Fruit fly (Drosophila melanogaster) whole organism, embryonic: ENCODE measurements around the gene dmrt93B.
A peak's percentile ranks its signal among the peaks of the same experiment; 100 is the strongest.

Experiments used
- Asciz ChIP-seq: fragments of 200-800 bp; sonication (Bioruptor generic); optimal IDR thresholded peaks from 2 replicates; lab custom pipeline; 2017; ENCODE audit warnings: missing biosample characterization, mild to moderate bottlenecking, missing genetic modification characterization, missing genetic modification reagents
- BEAF-32 ChIP-seq: fragments of 200-800 bp; sonication (Bioruptor generic); optimal IDR thresholded peaks from 3 replicates; lab custom pipeline; 2017; ENCODE audit warnings: missing biosample characterization, missing genetic modification characterization, mild to moderate bottlenecking, moderate library complexity, missing genetic modification reagents
- Bteb2 ChIP-seq: fragments of 200-800 bp; sonication (Bioruptor generic); optimal IDR thresholded peaks from 2 replicates; lab custom pipeline; 2016; ENCODE audit warnings: missing biosample characterization, missing genetic modification characterization
- CG10654 ChIP-seq: fragments of 200-800 bp; sonication (Bioruptor generic); optimal IDR thresholded peaks from 2 replicates; lab custom pipeline; 2016; ENCODE audit warnings: missing biosample characterization, missing genetic modification characterization
- CG11723 ChIP-seq: fragments of 200-800 bp; sonication (Bioruptor generic); optimal IDR thresholded peaks from 2 replicates; lab custom pipeline; 2017; ENCODE audit warnings: missing biosample characterization, mild to moderate bottlenecking, missing genetic modification characterization
- CG12659 ChIP-seq: fragments of 200-800 bp; sonication (Bioruptor generic); optimal IDR thresholded peaks from 3 replicates; lab custom pipeline; 2017; ENCODE audit warnings: mild to moderate bottlenecking, missing biosample characterization, missing genetic modification reagents, missing genetic modification characterization
- CG2202 ChIP-seq: fragments of 200-800 bp; sonication (Bioruptor generic); optimal IDR thresholded peaks from 2 replicates; lab custom pipeline; 2018; ENCODE audit warnings: missing biosample characterization, mild to moderate bottlenecking, missing genetic modification characterization
- CG30431 ChIP-seq: fragments of 200-800 bp; sonication (Bioruptor generic); optimal IDR thresholded peaks from 2 replicates; lab custom pipeline; 2017; ENCODE audit warnings: missing biosample characterization, missing genetic modification characterization
- CG32772 ChIP-seq: fragments of 200-800 bp; sonication (Bioruptor generic); IDR thresholded peaks from 2 replicates; pipeline ENCODE4 v1.3.6; 2022; ENCODE audit warnings: missing biosample characterization, missing genetic modification characterization
- CG4282 ChIP-seq: fragments of 200-800 bp; sonication (Bioruptor generic); optimal IDR thresholded peaks from 2 replicates; lab custom pipeline; 2016; ENCODE audit warnings: missing biosample characterization, missing genetic modification characterization
- CG4820 ChIP-seq: fragments of 200-800 bp; sonication (Bioruptor generic); optimal IDR thresholded peaks from 3 replicates; lab custom pipeline; 2016; ENCODE audit warnings: missing biosample characterization, missing genetic modification characterization
- CG7357 ChIP-seq: fragments of 200-800 bp; sonication (Bioruptor generic); IDR thresholded peaks from 3 replicates; pipeline ENCODE4 v1.3.6; 2022; ENCODE audit warnings: missing biosample characterization, missing genetic modification characterization
- CG8388 ChIP-seq: fragments of 200-800 bp; sonication (Bioruptor generic); optimal IDR thresholded peaks from 2 replicates; lab custom pipeline; 2019; ENCODE audit warnings: missing biosample characterization, mild to moderate bottlenecking, missing genetic modification characterization, moderate library complexity
- CG8765 ChIP-seq: fragments of 200-800 bp; sonication (Bioruptor generic); IDR thresholded peaks from 2 replicates; pipeline ENCODE4 v1.3.6; 2022; ENCODE audit warnings: missing biosample characterization, missing genetic modification characterization
- CG8944 ChIP-seq: fragments of 200-800 bp; sonication (Bioruptor generic); optimal IDR thresholded peaks from 3 replicates; lab custom pipeline; 2016; ENCODE audit warnings: missing biosample characterization, missing genetic modification characterization
- CG9727 ChIP-seq: fragments of 200-800 bp; sonication (Bioruptor generic); optimal IDR thresholded peaks from 3 replicates; lab custom pipeline; 2017; ENCODE audit warnings: missing biosample characterization, mild to moderate bottlenecking, missing genetic modification characterization
- Dad ChIP-seq: fragments of 200-800 bp; sonication (Bioruptor generic); optimal IDR thresholded peaks from 3 replicates; lab custom pipeline; 2016; ENCODE audit warnings: missing biosample characterization, missing genetic modification characterization
- HLH3B ChIP-seq: fragments of 200-800 bp; sonication (Bioruptor generic); IDR thresholded peaks from 2 replicates; pipeline ENCODE4 v1.3.6; 2022; ENCODE audit warnings: missing biosample characterization, missing genetic modification characterization
- HmgD ChIP-seq: fragments of 200-800 bp; sonication (Bioruptor generic); optimal IDR thresholded peaks from 3 replicates; lab custom pipeline; 2016; ENCODE audit warnings: missing biosample characterization, missing genetic modification characterization
- Hr3 ChIP-seq: fragments of 200-800 bp; sonication (Bioruptor generic); optimal IDR thresholded peaks from 3 replicates; lab custom pipeline; 2016; ENCODE audit warnings: missing biosample characterization, missing genetic modification characterization
- MESR4 ChIP-seq: fragments of 200-800 bp; sonication (Bioruptor generic); optimal IDR thresholded peaks from 2 replicates; lab custom pipeline; 2018; ENCODE audit warnings: missing biosample characterization, mild to moderate bottlenecking, missing genetic modification characterization, moderate library complexity
- MTF-1 ChIP-seq: fragments of 200-800 bp; sonication (Bioruptor generic); optimal IDR thresholded peaks from 2 replicates; lab custom pipeline; 2018; ENCODE audit warnings: missing biosample characterization, mild to moderate bottlenecking, missing genetic modification characterization, borderline replicate concordance
- NC2α ChIP-seq: fragments of 200-800 bp; sonication (Bioruptor generic); optimal IDR thresholded peaks from 2 replicates; lab custom pipeline; 2016; ENCODE audit warnings: missing biosample characterization, missing genetic modification characterization
- Rfx ChIP-seq: fragments of 200-800 bp; sonication (Bioruptor generic); IDR thresholded peaks from 2 replicates; pipeline ENCODE4 v1.3.6; 2022; ENCODE audit warnings: missing biosample characterization, missing genetic modification characterization
- Six4 ChIP-seq: fragments of 200-800 bp; sonication (Bioruptor generic); optimal IDR thresholded peaks from 2 replicates; lab custom pipeline; 2016; ENCODE audit warnings: missing biosample characterization, missing genetic modification characterization
- TFAM ChIP-seq: fragments of 200-800 bp; sonication (Bioruptor generic); optimal IDR thresholded peaks from 2 replicates; lab custom pipeline; 2017; ENCODE audit warnings: missing biosample characterization, missing genetic modification characterization, inconsistent platforms
- Trl ChIP-seq, 3 experiments: fragments of >200 bp in 2 of 3; fragments of 200-800 bp in 1 of 3; sonication (Bioruptor generic) in 1 of 3; optimal IDR thresholded peaks; 2 replicates in 1 of 3; 3 replicates in 2 of 3; lab custom pipeline; 2016 to 2017; ENCODE audit warnings: missing biosample characterization in 1 of 3, missing genetic modification characterization in 1 of 3
- bbx ChIP-seq: fragments of 200-800 bp; sonication (Bioruptor generic); IDR thresholded peaks from 2 replicates; pipeline ENCODE4 v1.3.6; 2022; ENCODE audit warnings: missing biosample characterization, missing genetic modification characterization; ENCODE audit not compliant: partially characterized antibody
- cato ChIP-seq: fragments of 200-800 bp; sonication (Bioruptor generic); optimal IDR thresholded peaks from 2 replicates; lab custom pipeline; 2016; ENCODE audit warnings: missing biosample characterization, missing genetic modification characterization, borderline replicate concordance
- chm ChIP-seq: fragments of 200-800 bp; sonication (Bioruptor generic); IDR thresholded peaks from 2 replicates; pipeline ENCODE4 v1.3.6; 2022; ENCODE audit warnings: missing biosample characterization, missing genetic modification characterization
- crp ChIP-seq, 2 experiments: fragments of 200-800 bp; sonication (Bioruptor generic); optimal IDR thresholded peaks; 2 replicates in 1 of 2; 3 replicates in 1 of 2; lab custom pipeline; 2017; ENCODE audit warnings: missing biosample characterization in 2 of 2, missing genetic modification characterization in 2 of 2, mild to moderate bottlenecking in 1 of 2, moderate library complexity in 1 of 2
- dimm ChIP-seq: fragments of 200-800 bp; sonication (Bioruptor generic); IDR thresholded peaks from 2 replicates; pipeline ENCODE4 v1.3.6; 2022; ENCODE audit warnings: missing biosample characterization, missing genetic modification characterization
- dmrt99B ChIP-seq: fragments of 200-800 bp; sonication (Bioruptor generic); optimal IDR thresholded peaks from 2 replicates; lab custom pipeline; 2018; ENCODE audit warnings: missing biosample characterization, mild to moderate bottlenecking, missing genetic modification characterization, moderate library complexity
- dysf ChIP-seq: fragments of 200-800 bp; sonication (Bioruptor generic); IDR thresholded peaks from 3 replicates; pipeline ENCODE4 v1.3.6; 2022; ENCODE audit warnings: missing biosample characterization, missing genetic modification characterization
- gce ChIP-seq: fragments of 200-800 bp; sonication (Bioruptor generic); IDR thresholded peaks from 3 replicates; pipeline ENCODE4 v1.3.6; 2022; ENCODE audit warnings: missing biosample characterization, missing genetic modification characterization
- gfzf ChIP-seq: fragments of 200-800 bp; sonication (Bioruptor generic); optimal IDR thresholded peaks from 2 replicates; lab custom pipeline; 2016; ENCODE audit warnings: missing biosample characterization, mild to moderate bottlenecking, missing genetic modification characterization, moderate library complexity
- gt ChIP-seq: fragments of 200-800 bp; sonication (Bioruptor generic); IDR thresholded peaks from 2 replicates; pipeline ENCODE4 v1.3.6; 2022; ENCODE audit warnings: missing biosample characterization, missing genetic modification characterization
- jumu ChIP-seq: fragments of 200-800 bp; sonication (Bioruptor generic); optimal IDR thresholded peaks from 3 replicates; lab custom pipeline; 2016; ENCODE audit warnings: missing biosample characterization, missing genetic modification characterization
- kah ChIP-seq: fragments of 200-800 bp; sonication (Bioruptor generic); optimal IDR thresholded peaks from 2 replicates; lab custom pipeline; 2018; ENCODE audit warnings: missing biosample characterization, mild to moderate bottlenecking, missing genetic modification characterization
- pan ChIP-seq, 4 experiments: fragments of >200 bp in 3 of 4; fragments of 200-800 bp in 1 of 4; sonication (Bioruptor generic) in 1 of 4; optimal IDR thresholded peaks in 3 of 4; IDR thresholded peaks in 1 of 4; 2 replicates each; pipeline versions ENCODE4 v1.3.6 to Lab custom; 2017 to 2022; ENCODE audit warnings: missing biosample characterization in 2 of 4, missing genetic modification characterization in 2 of 4, mixed read lengths in 1 of 4
- pita ChIP-seq: fragments of 200-800 bp; sonication (Bioruptor generic); optimal IDR thresholded peaks from 2 replicates; lab custom pipeline; 2017; ENCODE audit warnings: missing biosample characterization, mild to moderate bottlenecking, missing genetic modification characterization
- pros ChIP-seq: fragments of 200-800 bp; sonication (Bioruptor generic); optimal IDR thresholded peaks from 3 replicates; lab custom pipeline; 2019; ENCODE audit warnings: missing biosample characterization, mild to moderate bottlenecking, missing genetic modification characterization, moderate library complexity
- ro ChIP-seq: fragments of 200-800 bp; sonication (Bioruptor generic); IDR thresholded peaks from 2 replicates; pipeline ENCODE4 v1.3.6; 2022; ENCODE audit warnings: missing biosample characterization, missing genetic modification characterization
- seq ChIP-seq: fragments of 200-800 bp; sonication (Bioruptor generic); IDR thresholded peaks from 2 replicates; pipeline ENCODE4 v1.3.6; 2022; ENCODE audit warnings: missing biosample characterization, missing genetic modification characterization
- slou ChIP-seq: fragments of 200-800 bp; sonication (Bioruptor generic); optimal IDR thresholded peaks from 3 replicates; lab custom pipeline; 2016; ENCODE audit warnings: missing biosample characterization, missing genetic modification characterization
- sr ChIP-seq: fragments of 200-800 bp; sonication (Bioruptor generic); IDR thresholded peaks from 3 replicates; pipeline ENCODE4 v1.3.6; 2022; ENCODE audit warnings: missing biosample characterization, missing genetic modification characterization
- sug ChIP-seq: fragments of 200-800 bp; optimal IDR thresholded peaks from 2 replicates; lab custom pipeline; 2019; ENCODE audit warnings: missing biosample characterization, mild to moderate bottlenecking, missing genetic modification characterization, moderate library complexity
- tll ChIP-seq, 2 experiments: fragments of 200-800 bp in 1 of 2; fragments of >200 bp in 1 of 2; sonication (Bioruptor generic) in 1 of 2; optimal IDR thresholded peaks; 2 replicates each; lab custom pipeline; 2017 to 2019; ENCODE audit warnings: missing biosample characterization in 2 of 2, missing genetic modification characterization in 2 of 2, mild to moderate bottlenecking in 1 of 2, moderate library complexity in 1 of 2

Gene dmrt93B

dm6 chr3R:21111964-21112740, 38.3 kb downstream of the dmrt93B start (continued):
- TF ChIP-seq Six4, result no peak
- no peak for TF ChIP-seq HLH3B (GFP tag; lab: Robert Waterston, UW)
- TF ChIP-seq CG7357 (GFP tag; lab: Robert Waterston, UW), result no peak
- no peak for TF ChIP-seq chm (GFP tag; lab: Robert Waterston, UW)
- TF ChIP-seq kah (GFP tag; lab: Kevin White, UChicago), result no peak
- TF ChIP-seq ro, result no peak
- TF ChIP-seq dysf (GFP tag; lab: Robert Waterston, UW), result peak; percentile 60; the same call in 2 of the 3 replicates
- no peak for TF ChIP-seq Hr3 (GFP tag; lab: Kevin White, UChicago)
- no peak for TF ChIP-seq HmgD (GFP tag; lab: Kevin White, UChicago)
- TF ChIP-seq CG4820 (GFP tag; lab: Kevin White, UChicago), result no peak
- peak; percentile 51 for TF ChIP-seq Rfx
- no peak for TF ChIP-seq Dad (GFP tag; lab: Kevin White, UChicago)
- no peak for TF ChIP-seq TFAM (GFP tag; lab: Kevin White, UChicago)
- TF ChIP-seq sug (tag; lab: Kevin White, UChicago), result peak; percentile 14
- TF ChIP-seq seq (GFP tag; lab: Robert Waterston, UW), result peak; percentile 38; the same call in 1 of the 2 replicates
- peak; percentile 15 for TF ChIP-seq Bteb2 (GFP tag; lab: Kevin White, UChicago)
- 0 out of 2 replicates have a peak, but pooled peaks have one; percentile 30 for TF ChIP-seq CG32772 (GFP tag; lab: Robert Waterston, UW)
- no peak for TF ChIP-seq CG2202 (tag; lab: Kevin White, UChicago)
- TF ChIP-seq BEAF-32 (GFP tag; lab: Kevin White, UChicago), result no peak
- peak; percentile 45 for TF ChIP-seq CG12659 (GFP tag; lab: Kevin White, UChicago)
- TF ChIP-seq slou (GFP tag; lab: Kevin White, UChicago), result no peak
- TF ChIP-seq cato (GFP tag; lab: Kevin White, UChicago), result no peak
- TF ChIP-seq gt, result no peak
- TF ChIP-seq CG30431 (GFP tag; lab: Kevin White, UChicago), result no peak
- no peak for TF ChIP-seq bbx (GFP tag; lab: Robert Waterston, UW)
- no peak for TF ChIP-seq CG4282 (GFP tag; lab: Kevin White, UChicago)
- no peak; the same call in 1 of the 2 replicates for TF ChIP-seq CG8765
- no peak for TF ChIP-seq pan (optimal IDR thresholded peaks at IDR 0.05; lab: Kevin White, UChicago)
- no peak for TF ChIP-seq pan (GFP tag; optimal IDR thresholded peaks at IDR 0.05 in 1 of 2, IDR thresholded peaks at IDR 0.05 in 1 of 2)
- TF ChIP-seq gce (GFP tag; lab: Robert Waterston, UW), result 0 out of 3 replicates have a peak, but pooled peaks have one; percentile 42
- peak; percentile 75 for TF ChIP-seq Trl (optimal IDR thresholded peaks at IDR 0.05; lab: Kevin White, UChicago)
- TF ChIP-seq Trl (GFP tag; optimal IDR thresholded peaks at IDR 0.05; lab: Kevin White, UChicago), result no peak
- peak; percentile 23 for TF ChIP-seq CG11723 (GFP tag; lab: Kevin White, UChicago)
- no peak for TF ChIP-seq CG8944 (GFP tag; lab: Kevin White, UChicago)
- peak; percentile 38 for TF ChIP-seq Asciz (GFP tag; lab: Kevin White, UChicago)
- TF ChIP-seq pros (GFP tag; lab: Kevin White, UChicago), result peak; percentile 25
- peak; percentile 68 for TF ChIP-seq dmrt99B (tag; lab: Kevin White, UChicago)
- TF ChIP-seq CG8388, result no peak
- TF ChIP-seq crp (GFP tag; optimal IDR thresholded peaks at IDR 0.05; lab: Kevin White, UChicago), result no peak
- no peak for TF ChIP-seq MESR4 (GFP tag; lab: Kevin White, UChicago)
- TF ChIP-seq CG10654 (GFP tag; lab: Kevin White, UChicago), result no peak
- no peak for TF ChIP-seq jumu
- TF ChIP-seq gfzf (GFP tag; lab: Kevin White, UChicago), result no peak
- TF ChIP-seq dimm, result no peak
- no peak for TF ChIP-seq pita (GFP tag; lab: Kevin White, UChicago)
- TF ChIP-seq tll (GFP tag; optimal IDR thresholded peaks at IDR 0.05; lab: Kevin White, UChicago), result no peak
- no peak for TF ChIP-seq MTF-1 (GFP tag; lab: Kevin White, UChicago)
- no peak for TF ChIP-seq NC2α (GFP tag; lab: Kevin White, UChicago)
- no peak for TF ChIP-seq CG9727 (GFP tag; lab: Kevin White, UChicago)
- TF ChIP-seq sr (GFP tag; lab: Robert Waterston, UW), result no peak
